Worm (Caenorhabditis elegans): ENCODE results near the gene col-77.

ce11 chrII:8354233-8354750, 4.9 kb downstream of the col-77 start, which contains the start of gene C26D10.6:
- TF ChIP-seq B0035.1 (tag; optimal IDR thresholded peaks at IDR 0.05) (no peak), him-1 (tag; optimal IDR thresholded peaks at IDR 0.05) (no peak), T07F8.4 (tag; optimal IDR thresholded peaks at IDR 0.05) (no peak), ztf-3 (GFP tag; optimal IDR thresholded peaks at IDR 0.05) (no peak), ceh-27 (GFP tag; optimal IDR thresholded peaks at IDR 0.05) (no peak), ceh-79 (tag; optimal IDR thresholded peaks at IDR 0.05) (no peak)

Data from whole organism, young adult.